Fruit fly (Drosophila melanogaster) whole organism, embryonic: Measurements from ENCODE around the gene Lcp65Ag1.
A peak's percentile ranks its signal among the peaks of the same experiment; 100 is the strongest.

Experiments used
- CG1024 ChIP-seq: fragments of 200-800 bp; sonication (Bioruptor generic); IDR thresholded peaks from 2 replicates; pipeline ENCODE4 v1.3.6; 2022; ENCODE audit warnings: missing biosample characterization, missing genetic modification characterization
- CG11085 ChIP-seq: fragments of 200-800 bp; sonication (Bioruptor generic); IDR thresholded peaks from 2 replicates; pipeline ENCODE4 v1.3.6; 2022; ENCODE audit warnings: missing biosample characterization, missing genetic modification characterization
- CG11695 ChIP-seq: fragments of 200-800 bp; sonication (Bioruptor generic); IDR thresholded peaks from 3 replicates; pipeline ENCODE4 v1.3.6; 2022; ENCODE audit warnings: missing biosample characterization, missing genetic modification characterization
- CG14860 ChIP-seq: fragments of 200-800 bp; sonication (Bioruptor generic); IDR thresholded peaks from 3 replicates; pipeline ENCODE4 v1.3.6; 2022; ENCODE audit warnings: missing biosample characterization, missing genetic modification characterization; ENCODE audit not compliant: partially characterized antibody
- CG15514 ChIP-seq: fragments of 200-800 bp; sonication (Bioruptor generic); optimal IDR thresholded peaks from 3 replicates; lab custom pipeline; 2017; ENCODE audit warnings: missing biosample characterization, missing genetic modification characterization, mild to moderate bottlenecking, moderate library complexity, missing genetic modification reagents
- CG17328 ChIP-seq: fragments of 200-800 bp; sonication (Bioruptor generic); IDR thresholded peaks from 2 replicates; pipeline ENCODE4 v1.3.6; 2022; ENCODE audit warnings: missing biosample characterization, missing genetic modification characterization
- CG18599 ChIP-seq: fragments of 200-800 bp; sonication (Bioruptor generic); optimal IDR thresholded peaks from 3 replicates; lab custom pipeline; 2017; ENCODE audit warnings: missing biosample characterization, missing genetic modification characterization, mild to moderate bottlenecking, moderate library complexity, missing genetic modification reagents
- CG2129 ChIP-seq: fragments of 200-800 bp; sonication (Bioruptor generic); IDR thresholded peaks from 2 replicates; pipeline ENCODE4 v1.3.6; 2022; ENCODE audit warnings: missing biosample characterization, missing genetic modification characterization; ENCODE audit not compliant: partially characterized antibody
- CG2712 ChIP-seq: fragments of 200-800 bp; optimal IDR thresholded peaks from 3 replicates; lab custom pipeline; 2019; ENCODE audit warnings: missing biosample characterization, mild to moderate bottlenecking, missing genetic modification characterization, moderate library complexity
- CG33557 ChIP-seq: fragments of 200-800 bp; sonication (Bioruptor generic); optimal IDR thresholded peaks from 2 replicates; lab custom pipeline; 2019; ENCODE audit warnings: missing biosample characterization, mild to moderate bottlenecking, missing genetic modification characterization, moderate library complexity
- CG4730 ChIP-seq: fragments of 200-800 bp; sonication (Bioruptor generic); IDR thresholded peaks from 2 replicates; pipeline ENCODE4 v1.3.6; 2022; ENCODE audit warnings: missing biosample characterization, missing genetic modification characterization
- CG5180 ChIP-seq: fragments of 200-800 bp; sonication (Bioruptor generic); optimal IDR thresholded peaks from 3 replicates; lab custom pipeline; 2017; ENCODE audit warnings: missing biosample characterization, missing genetic modification characterization, mild to moderate bottlenecking, moderate library complexity, missing genetic modification reagents
- CG6175 ChIP-seq: fragments of 200-800 bp; sonication (Bioruptor generic); IDR thresholded peaks from 3 replicates; pipeline ENCODE4 v1.3.6; 2022; ENCODE audit warnings: missing biosample characterization, missing genetic modification characterization
- CG7556 ChIP-seq: fragments of 200-800 bp; sonication (Bioruptor generic); optimal IDR thresholded peaks from 2 replicates; lab custom pipeline; 2017; ENCODE audit warnings: missing biosample characterization, mild to moderate bottlenecking, missing genetic modification characterization
- CG7963 ChIP-seq: fragments of 200-800 bp; sonication (Bioruptor generic); IDR thresholded peaks from 3 replicates; pipeline ENCODE4 v1.3.6; 2022; ENCODE audit warnings: missing biosample characterization, missing genetic modification characterization; ENCODE audit not compliant: partially characterized antibody
- CG9215 ChIP-seq: fragments of 200-800 bp; sonication (Bioruptor generic); IDR thresholded peaks from 2 replicates; pipeline ENCODE4 v1.3.6; 2022; ENCODE audit warnings: missing biosample characterization, missing genetic modification characterization
- CG9876 ChIP-seq: fragments of 200-800 bp; sonication (Bioruptor generic); optimal IDR thresholded peaks from 2 replicates; lab custom pipeline; 2016; ENCODE audit warnings: missing biosample characterization, missing genetic modification characterization
- CrebB ChIP-seq: fragments of 200-800 bp; sonication (Bioruptor generic); optimal IDR thresholded peaks from 3 replicates; lab custom pipeline; 2018; ENCODE audit warnings: missing biosample characterization, mild to moderate bottlenecking, missing genetic modification characterization
- D ChIP-seq, 2 experiments: fragments of 200-800 bp in 1 of 2; fragments of >200 bp in 1 of 2; sonication (Bioruptor generic) in 1 of 2; optimal IDR thresholded peaks; 2 replicates in 1 of 2; 3 replicates in 1 of 2; lab custom pipeline; 2017; ENCODE audit warnings: mild to moderate bottlenecking in 1 of 2, missing biosample characterization in 1 of 2, missing genetic modification characterization in 1 of 2, missing genetic modification reagents in 1 of 2
- Dip3 ChIP-seq: fragments of 200-800 bp; sonication (Bioruptor generic); optimal IDR thresholded peaks from 3 replicates; lab custom pipeline; 2016; ENCODE audit warnings: missing biosample characterization, missing genetic modification characterization
- Hmx ChIP-seq: fragments of 200-800 bp; sonication (Bioruptor generic); optimal IDR thresholded peaks from 2 replicates; lab custom pipeline; 2016; ENCODE audit warnings: missing biosample characterization, missing genetic modification characterization
- Hsf ChIP-seq: fragments of 200-800 bp; sonication (Bioruptor generic); optimal IDR thresholded peaks from 3 replicates; lab custom pipeline; 2016; ENCODE audit warnings: missing biosample characterization, missing genetic modification characterization
- NFAT ChIP-seq: fragments of 200-800 bp; sonication (Bioruptor generic); IDR thresholded peaks from 2 replicates; pipeline ENCODE4 v1.3.6; 2022; ENCODE audit warnings: missing biosample characterization, missing genetic modification characterization
- Oli ChIP-seq: fragments of 200-800 bp; sonication (Bioruptor generic); optimal IDR thresholded peaks from 2 replicates; lab custom pipeline; 2018; ENCODE audit warnings: missing biosample characterization, mild to moderate bottlenecking, missing genetic modification characterization, moderate library complexity
- Rfx ChIP-seq: fragments of 200-800 bp; sonication (Bioruptor generic); IDR thresholded peaks from 2 replicates; pipeline ENCODE4 v1.3.6; 2022; ENCODE audit warnings: missing biosample characterization, missing genetic modification characterization
- Sry-δ ChIP-seq: fragments of 200-800 bp; sonication (Bioruptor generic); optimal IDR thresholded peaks from 2 replicates; lab custom pipeline; 2016; ENCODE audit warnings: missing biosample characterization, missing genetic modification characterization
- Stat92E ChIP-seq, 3 experiments: fragments of >200 bp in 2 of 3; fragments of 200-800 bp in 1 of 3; sonication (Bioruptor generic) in 1 of 3; optimal IDR thresholded peaks; 2 replicates each; lab custom pipeline; 2017 to 2019; ENCODE audit warnings: missing biosample characterization in 3 of 3, missing genetic modification characterization in 3 of 3, mild to moderate bottlenecking in 1 of 3, moderate library complexity in 1 of 3
- Tbp ChIP-seq: fragments of >200 bp; optimal IDR thresholded peaks from 2 replicates; lab custom pipeline; 2018; ENCODE audit warnings: missing biosample characterization, missing genetic modification characterization
- br ChIP-seq: fragments of >200 bp; optimal IDR thresholded peaks from 2 replicates; lab custom pipeline; 2017
- danr ChIP-seq: fragments of 200-800 bp; sonication (Bioruptor generic); IDR thresholded peaks from 2 replicates; pipeline ENCODE4 v1.3.6; 2022; ENCODE audit warnings: missing biosample characterization, missing genetic modification characterization
- disco-r ChIP-seq: fragments of 200-800 bp; sonication (Bioruptor generic); optimal IDR thresholded peaks from 2 replicates; lab custom pipeline; 2016; ENCODE audit warnings: missing biosample characterization, missing genetic modification characterization
- esg ChIP-seq: fragments of 200-800 bp; sonication (Bioruptor generic); conservative IDR thresholded peaks from 2 replicates; pipeline ENCODE4 v1.3.6; 2022; ENCODE audit warnings: missing biosample characterization, missing genetic modification characterization
- fd102C ChIP-seq: fragments of 200-800 bp; sonication (Bioruptor generic); optimal IDR thresholded peaks from 2 replicates; lab custom pipeline; 2018; ENCODE audit warnings: missing biosample characterization, mild to moderate bottlenecking, missing genetic modification characterization, moderate library complexity
- fd96Cb ChIP-seq: fragments of 200-800 bp; sonication (Bioruptor generic); optimal IDR thresholded peaks from 2 replicates; lab custom pipeline; 2018; ENCODE audit warnings: missing biosample characterization, mild to moderate bottlenecking, missing genetic modification characterization, moderate library complexity
- grau ChIP-seq: fragments of 200-800 bp; optimal IDR thresholded peaks from 3 replicates; lab custom pipeline; 2019; ENCODE audit warnings: missing biosample characterization, mild to moderate bottlenecking, missing genetic modification characterization, moderate library complexity
- klu ChIP-seq: fragments of 200-800 bp; sonication (Bioruptor generic); IDR thresholded peaks from 2 replicates; pipeline ENCODE4 v1.3.6; 2022; ENCODE audit warnings: missing biosample characterization, missing genetic modification characterization
- maf-S ChIP-seq: fragments of 200-800 bp; sonication (Bioruptor generic); optimal IDR thresholded peaks from 2 replicates; lab custom pipeline; 2016; ENCODE audit warnings: missing biosample characterization, missing genetic modification characterization
- nerfin-1 ChIP-seq: fragments of 200-800 bp; sonication (Bioruptor generic); optimal IDR thresholded peaks from 3 replicates; lab custom pipeline; 2019; ENCODE audit warnings: missing biosample characterization, mild to moderate bottlenecking, missing genetic modification characterization, moderate library complexity
- nmo ChIP-seq: fragments of 200-800 bp; sonication (Bioruptor generic); optimal IDR thresholded peaks from 2 replicates; lab custom pipeline; 2018; ENCODE audit warnings: missing biosample characterization, mild to moderate bottlenecking, missing genetic modification characterization, moderate library complexity
- p53 ChIP-seq: fragments of 200-800 bp; sonication (Bioruptor generic); optimal IDR thresholded peaks from 2 replicates; lab custom pipeline; 2016; ENCODE audit warnings: missing biosample characterization, missing genetic modification characterization
- pan ChIP-seq, 4 experiments: fragments of >200 bp in 3 of 4; fragments of 200-800 bp in 1 of 4; sonication (Bioruptor generic) in 1 of 4; optimal IDR thresholded peaks in 3 of 4; IDR thresholded peaks in 1 of 4; 2 replicates each; pipeline versions ENCODE4 v1.3.6 to Lab custom; 2017 to 2022; ENCODE audit warnings: missing biosample characterization in 2 of 4, missing genetic modification characterization in 2 of 4, mixed read lengths in 1 of 4
- pita ChIP-seq: fragments of 200-800 bp; sonication (Bioruptor generic); optimal IDR thresholded peaks from 2 replicates; lab custom pipeline; 2017; ENCODE audit warnings: missing biosample characterization, mild to moderate bottlenecking, missing genetic modification characterization
- rib ChIP-seq: fragments of 200-800 bp; sonication (Bioruptor generic); IDR thresholded peaks from 2 replicates; pipeline ENCODE4 v1.3.6; 2022; ENCODE audit warnings: missing biosample characterization, missing genetic modification characterization
- slp2 ChIP-seq: fragments of 200-800 bp; sonication (Bioruptor generic); optimal IDR thresholded peaks from 2 replicates; lab custom pipeline; 2016; ENCODE audit warnings: missing biosample characterization, missing genetic modification characterization
- sna ChIP-seq: fragments of 200-800 bp; sonication (Bioruptor generic); IDR thresholded peaks from 2 replicates; pipeline ENCODE4 v1.3.6; 2022; ENCODE audit warnings: missing biosample characterization, missing genetic modification characterization; ENCODE audit not compliant: partially characterized antibody
- ssp ChIP-seq: fragments of 200-800 bp; sonication (Bioruptor generic); IDR thresholded peaks from 2 replicates; pipeline ENCODE4 v1.3.6; 2022; ENCODE audit warnings: missing biosample characterization, missing genetic modification characterization
- stwl ChIP-seq: fragments of 200-800 bp; sonication (Bioruptor generic); optimal IDR thresholded peaks from 3 replicates; lab custom pipeline; 2018; ENCODE audit warnings: missing biosample characterization, mild to moderate bottlenecking, missing genetic modification characterization, moderate library complexity
- trem ChIP-seq: fragments of 200-800 bp; optimal IDR thresholded peaks from 3 replicates; lab custom pipeline; 2019; ENCODE audit warnings: missing biosample characterization, mild to moderate bottlenecking, missing genetic modification characterization, moderate library complexity
- zen ChIP-seq: fragments of 200-800 bp; sonication (Bioruptor generic); optimal IDR thresholded peaks from 3 replicates; lab custom pipeline; 2018; ENCODE audit warnings: missing biosample characterization, mild to moderate bottlenecking, missing genetic modification characterization, moderate library complexity

Lcp65Ag1 gene

dm6 chr3L:6181776-6182175, 46.7 kb upstream of the Lcp65Ag1 start, which contains the start of gene CG10274 (continued):
- TF ChIP-seq pan (optimal IDR thresholded peaks at IDR 0.05; lab: Kevin White, UChicago) (no peak), pan (GFP tag; optimal IDR thresholded peaks at IDR 0.05 in 1 of 2, IDR thresholded peaks at IDR 0.05 in 1 of 2) (peak in 1 of 2 experiments; percentile 55), D (optimal IDR thresholded peaks at IDR 0.05; lab: Kevin White, UChicago) (no peak), D (GFP tag; optimal IDR thresholded peaks at IDR 0.05; lab: Kevin White, UChicago) (peak; percentile 29), stwl (peak; percentile 90), CG14860 (no peak), CG17328 (GFP tag; lab: Robert Waterston, UW) (peak; percentile 49; the same call in 1 of the 2 replicates), br (lab: Kevin White, UChicago) (no peak), trem (tag; lab: Kevin White, UChicago) (peak; percentile 98), rib (GFP tag; lab: Robert Waterston, UW) (0 out of 2 replicates have a peak, but pooled peaks have one; percentile 31), CG5180 (GFP tag; lab: Kevin White, UChicago) (no peak), NFAT (GFP tag; lab: Robert Waterston, UW) (peak; percentile 59; the same call in 1 of the 2 replicates), CG15514 (no peak), Hmx (no peak), ssp (GFP tag; lab: Robert Waterston, UW) (peak; percentile 53), maf-S (peak; percentile 6), danr (GFP tag; lab: Robert Waterston, UW) (no peak), CG1024 (GFP tag; lab: Robert Waterston, UW) (0 out of 2 replicates have a peak, but pooled peaks have one; percentile 26), CrebB (tag; lab: Kevin White, UChicago) (peak; percentile 38), zen (tag; lab: Kevin White, UChicago) (peak; percentile 81), pita (no peak), CG33557 (peak; percentile 73), Dip3 (GFP tag; lab: Kevin White, UChicago) (peak; percentile 78), klu (peak; percentile 73; the same call in 1 of the 2 replicates), Sry-δ (GFP tag; lab: Kevin White, UChicago) (peak; percentile 44), p53 (no peak), Rfx (peak; percentile 86), Stat92E (GFP tag; optimal IDR thresholded peaks at IDR 0.05; lab: Kevin White, UChicago) (peak in 1 of 3 experiments; percentile 39), fd96Cb (tag; lab: Kevin White, UChicago) (peak; percentile 65), Hsf (peak; percentile 87), CG11085 (GFP tag; lab: Robert Waterston, UW) (peak; percentile 43), nmo (GFP tag; lab: Kevin White, UChicago) (peak; percentile 91), esg (GFP tag; lab: Robert Waterston, UW) (peak; percentile 54; the same call in 1 of the 2 replicates), CG6175 (no peak), CG11695 (no peak), grau (tag; lab: Kevin White, UChicago) (peak; percentile 83), CG18599 (GFP tag; lab: Kevin White, UChicago) (no peak), CG9876 (peak; percentile 56), CG7556 (GFP tag; lab: Kevin White, UChicago) (peak; percentile 57), fd102C (GFP tag; lab: Kevin White, UChicago) (peak; percentile 37), CG9215 (GFP tag; lab: Robert Waterston, UW) (peak; percentile 77), CG2129 (GFP tag; lab: Robert Waterston, UW) (no peak), CG7963 (GFP tag; lab: Robert Waterston, UW) (no peak), slp2 (GFP tag; lab: Kevin White, UChicago) (peak; percentile 61), nerfin-1 (tag; lab: Kevin White, UChicago) (peak; percentile 81), Tbp (GFP tag; lab: Kevin White, UChicago) (peak; percentile 56), sna (GFP tag; lab: Robert Waterston, UW) (no peak), disco-r (GFP tag; lab: Kevin White, UChicago) (no peak), Oli (tag; lab: Kevin White, UChicago) (peak; percentile 68), CG4730 (0 out of 2 replicates have a peak, but pooled peaks have one; percentile 15), CG2712 (tag; lab: Kevin White, UChicago) (peak; percentile 83)
